Worm (Caenorhabditis elegans) whole organism, early embryonic: Measurements from ENCODE around the gene glc-4.

Experiments used
- B0310.2 ChIP-seq: sonication (generic microtip); optimal IDR thresholded peaks from 2 replicates; lab custom pipeline; 2016; ENCODE audit warnings: mild to moderate bottlenecking, missing genetic modification characterization, missing compliant biosample characterization
- F13C5.2 ChIP-seq: sonication (generic microtip); optimal IDR thresholded peaks from 2 replicates; lab custom pipeline; 2017; ENCODE audit warnings: mild to moderate bottlenecking, missing genetic modification characterization, inconsistent platforms, missing compliant biosample characterization
- aly-1 ChIP-seq: sonication (generic microtip); optimal IDR thresholded peaks from 2 replicates; lab custom pipeline; 2016; ENCODE audit warnings: missing genetic modification characterization, missing compliant biosample characterization
- ama-1 ChIP-seq: fragments of 150-350 bp; optimal IDR thresholded peaks from 2 replicates; lab custom pipeline; 2014
- ceh-13 ChIP-seq: fragments of 200-800 bp; sonication (Bioruptor generic); optimal IDR thresholded peaks from 2 replicates; lab custom pipeline; 2018; ENCODE audit warnings: mild to moderate bottlenecking, missing genetic modification characterization, missing compliant biosample characterization
- ceh-36 ChIP-seq: sonication (generic microtip); optimal IDR thresholded peaks from 2 replicates; lab custom pipeline; 2016; ENCODE audit warnings: missing genetic modification characterization, inconsistent platforms, missing compliant biosample characterization
- ets-7 ChIP-seq: sonication (generic microtip); optimal IDR thresholded peaks from 2 replicates; lab custom pipeline; 2016; ENCODE audit warnings: missing genotype, missing genetic modification characterization, missing compliant biosample characterization
- flt-1 ChIP-seq: fragments of 200-800 bp; sonication (Bioruptor generic); IDR thresholded peaks from 2 replicates; pipeline ENCODE4 v1.3.6; 2022; ENCODE audit warnings: missing genetic modification characterization, missing compliant biosample characterization
- hmbx-1 ChIP-seq: sonication (generic microtip); optimal IDR thresholded peaks from 2 replicates; lab custom pipeline; 2016; ENCODE audit warnings: mild to moderate bottlenecking, missing genetic modification characterization, missing compliant biosample characterization
- hmg-4 ChIP-seq: fragments of 200-800 bp; sonication (Bioruptor generic); optimal IDR thresholded peaks from 2 replicates; lab custom pipeline; 2018; ENCODE audit warnings: mild to moderate bottlenecking, missing genetic modification characterization, missing compliant biosample characterization
- hnd-1 ChIP-seq: sonication (generic microtip); optimal IDR thresholded peaks from 2 replicates; lab custom pipeline; 2016; ENCODE audit warnings: missing genetic modification characterization, missing compliant biosample characterization
- pes-1 ChIP-seq: fragments of 200-800 bp; sonication (Bioruptor generic); IDR thresholded peaks from 2 replicates; pipeline ENCODE4 v1.3.6; 2022; ENCODE audit warnings: missing genetic modification reagents, missing genetic modification characterization, missing compliant biosample characterization
- scrt-1 ChIP-seq: fragments of 200-800 bp; sonication (Bioruptor generic); IDR thresholded peaks from 2 replicates; pipeline ENCODE4 v1.3.6; 2022; ENCODE audit warnings: missing genetic modification characterization, missing compliant biosample characterization
- sea-1 ChIP-seq: fragments of 200-800 bp; sonication (Bioruptor generic); conservative IDR thresholded peaks from 2 replicates; pipeline ENCODE4 v1.3.6; 2022; ENCODE audit warnings: missing genetic modification characterization, missing compliant biosample characterization
- tbx-11 ChIP-seq: fragments of 200-800 bp; sonication (Bioruptor generic); IDR thresholded peaks from 2 replicates; pipeline ENCODE4 v1.3.6; 2022; ENCODE audit warnings: missing genetic modification characterization, missing compliant biosample characterization
- tbx-37 ChIP-seq: fragments of 200-800 bp; sonication (Bioruptor generic); conservative IDR thresholded peaks from 2 replicates; pipeline ENCODE4 v1.3.6; 2022; ENCODE audit warnings: missing genetic modification reagents, missing genetic modification characterization, missing compliant biosample characterization
- tra-4 ChIP-seq: sonication (generic microtip); optimal IDR thresholded peaks from 2 replicates; lab custom pipeline; 2017; ENCODE audit warnings: missing genetic modification characterization, missing compliant biosample characterization

The glc-4 gene

ce11 chrII:7174843-7175242 is at the start of gene glc-4:
Gene glc-4, minus strand, starts transcription at chrII:7174943.
- TF ChIP-seq hmbx-1 (tag; lab: Kevin White, UChicago): no peak
- TF ChIP-seq ets-7 (tag; lab: Kevin White, UChicago): no peak
- no peak for TF ChIP-seq flt-1 (GFP tag; lab: Robert Waterston, UW)
- no peak for TF ChIP-seq ceh-13

ce11 chrII:7224074-7224473 is 49.3 kb upstream of the glc-4 start:
- TF ChIP-seq hmg-4 (GFP tag; lab: Kevin White, UChicago): no peak
- TF ChIP-seq ceh-36 (tag; lab: Kevin White, UChicago): no peak
- no peak for TF ChIP-seq ceh-13
- no peak for TF ChIP-seq tbx-37 (GFP tag; lab: Robert Waterston, UW)
- TF ChIP-seq scrt-1 (GFP tag; lab: Robert Waterston, UW): no peak
- no peak for TF ChIP-seq hmbx-1 (tag; lab: Kevin White, UChicago)
- no peak for TF ChIP-seq tbx-11 (GFP tag; lab: Robert Waterston, UW)
- TF ChIP-seq pes-1 (GFP tag; lab: Robert Waterston, UW): no peak
- no peak for TF ChIP-seq hnd-1 (tag; lab: Kevin White, UChicago)
- no peak for TF ChIP-seq tra-4 (tag; lab: Kevin White, UChicago)
- TF ChIP-seq aly-1 (tag; lab: Kevin White, UChicago): no peak
- no peak for TF ChIP-seq flt-1 (GFP tag; lab: Robert Waterston, UW)
- no peak for TF ChIP-seq F13C5.2 (tag; lab: Kevin White, UChicago)
- no peak for TF ChIP-seq B0310.2 (tag; lab: Kevin White, UChicago)
- no peak for TF ChIP-seq ama-1 (lab: Kevin White, UChicago)

- no peak for TF ChIP-seq B0310.2 (tag; lab: Kevin White, UChicago)
- TF ChIP-seq tra-4 (tag; lab: Kevin White, UChicago): no peak
- no peak for TF ChIP-seq scrt-1 (GFP tag; lab: Robert Waterston, UW)
- TF ChIP-seq hmg-4 (GFP tag; lab: Kevin White, UChicago): no peak
Observed at ce11 chrII:7217047-7217446, 42.3 kb upstream of the glc-4 start, which contains the start of gene E04F6.10. Gene E04F6.10, minus strand, starts transcription at chrII:7217147.

- TF ChIP-seq ceh-36 (tag; lab: Kevin White, UChicago) (no peak), F13C5.2 (tag; lab: Kevin White, UChicago) (no peak), ets-7 (tag; lab: Kevin White, UChicago) (no peak), hmbx-1 (tag; lab: Kevin White, UChicago) (no peak), sea-1 (GFP tag; lab: Robert Waterston, UW) (no peak), pes-1 (GFP tag; lab: Robert Waterston, UW) (no peak), B0310.2 (tag; lab: Kevin White, UChicago) (no peak), scrt-1 (GFP tag; lab: Robert Waterston, UW) (no peak), hnd-1 (tag; lab: Kevin White, UChicago) (no peak)
Observed at ce11 chrII:7212059-7212458, 37.3 kb upstream of the glc-4 start, which contains the start of gene E04F6.9. Gene E04F6.9, minus strand, starts transcription at chrII:7212159.

- TF ChIP-seq B0310.2 (tag; lab: Kevin White, UChicago) (no peak), aly-1 (tag; lab: Kevin White, UChicago) (no peak), tbx-11 (GFP tag; lab: Robert Waterston, UW) (no peak), ets-7 (tag; lab: Kevin White, UChicago) (no peak), tra-4 (tag; lab: Kevin White, UChicago) (no peak), F13C5.2 (tag; lab: Kevin White, UChicago) (no peak), sea-1 (GFP tag; lab: Robert Waterston, UW) (no peak), flt-1 (GFP tag; lab: Robert Waterston, UW) (no peak), pes-1 (GFP tag; lab: Robert Waterston, UW) (no peak), ceh-13 (no peak), hmg-4 (GFP tag; lab: Kevin White, UChicago) (no peak), hmbx-1 (tag; lab: Kevin White, UChicago) (no peak), hnd-1 (tag; lab: Kevin White, UChicago) (no peak), scrt-1 (GFP tag; lab: Robert Waterston, UW) (no peak)
Observed at ce11 chrII:7211280-7211679, 36.5 kb upstream of the glc-4 start, which contains the start of gene E04F6.8. Gene E04F6.8, minus strand, starts transcription at chrII:7211380.

ce11 chrII:7210187-7210586 is 35.4 kb upstream of the glc-4 start, which contains the start of gene E04F6.15:
Gene E04F6.15, minus strand, starts transcription at chrII:7210287.
- no peak for TF ChIP-seq F13C5.2 (tag; lab: Kevin White, UChicago)

ce11 chrII:7208184-7208583 is 33.4 kb upstream of the glc-4 start, which contains the start of gene dhs-7:
Gene dhs-7, minus strand, starts transcription at chrII:7208460.
- TF ChIP-seq hmg-4 (GFP tag; lab: Kevin White, UChicago): no peak
- TF ChIP-seq tbx-37 (GFP tag; lab: Robert Waterston, UW): no peak
- no peak for TF ChIP-seq flt-1 (GFP tag; lab: Robert Waterston, UW)
- no peak for TF ChIP-seq scrt-1 (GFP tag; lab: Robert Waterston, UW)
- no peak for TF ChIP-seq ceh-36 (tag; lab: Kevin White, UChicago)
- no peak for TF ChIP-seq ama-1 (lab: Kevin White, UChicago)
- no peak for TF ChIP-seq tbx-11 (GFP tag; lab: Robert Waterston, UW)
- no peak for TF ChIP-seq ceh-13
- TF ChIP-seq aly-1 (tag; lab: Kevin White, UChicago): no peak
- no peak for TF ChIP-seq F13C5.2 (tag; lab: Kevin White, UChicago)
- no peak for TF ChIP-seq hnd-1 (tag; lab: Kevin White, UChicago)
- no peak for TF ChIP-seq sea-1 (GFP tag; lab: Robert Waterston, UW)
- TF ChIP-seq hmbx-1 (tag; lab: Kevin White, UChicago): no peak
- TF ChIP-seq tra-4 (tag; lab: Kevin White, UChicago): no peak
- TF ChIP-seq pes-1 (GFP tag; lab: Robert Waterston, UW): no peak
- TF ChIP-seq ets-7 (tag; lab: Kevin White, UChicago): no peak
- no peak for TF ChIP-seq B0310.2 (tag; lab: Kevin White, UChicago)
